Worm (Caenorhabditis elegans) whole organism, L3 larva: ENCODE measurements around the gene mex-5.

Experiments
- R02D3.7 ChIP-seq: fragments of 150-350 bp; optimal IDR thresholded peaks from 2 replicates; lab custom pipeline; 2014; ENCODE audit warnings: missing biosample characterization, missing genetic modification characterization
- ama-1 ChIP-seq: fragments of 150-350 bp; optimal IDR thresholded peaks from 2 replicates; lab custom pipeline; 2018
- ceh-16 ChIP-seq: sonication (generic microtip); optimal IDR thresholded peaks from 2 replicates; lab custom pipeline; 2017; ENCODE audit warnings: missing biosample characterization, missing genetic modification characterization
- elt-1 ChIP-seq: fragments of 150-350 bp; optimal IDR thresholded peaks from 2 replicates; lab custom pipeline; 2014; ENCODE audit warnings: missing biosample characterization, missing genetic modification characterization
- nhr-12 ChIP-seq: fragments of 150-350 bp; optimal IDR thresholded peaks from 2 replicates; lab custom pipeline; 2014; ENCODE audit warnings: missing biosample characterization, missing genetic modification characterization
- unc-62 ChIP-seq: fragments of 150-350 bp; sonication (generic microtip); optimal IDR thresholded peaks from 4 replicates; lab custom pipeline; 2014; ENCODE audit warnings: missing biosample characterization, missing genetic modification reagents, missing genetic modification characterization

- TF ChIP-seq elt-1 (no peak), R02D3.7 (tag; lab: Kevin White, UChicago) (peak; percentile 53), nhr-12 (tag; lab: Kevin White, UChicago) (no peak), ama-1 (lab: Kevin White, UChicago) (peak; percentile 9), unc-62 (GFP tag; lab: Kevin White, UChicago) (no peak), ceh-16 (tag; lab: Kevin White, UChicago) (no peak)
Observed at ce11 chrIV:13386043-13386442, 32.5 kb downstream of the mex-5 start, which contains the start of the genes Y62E10A.20, Y62E10A.23 and mdt-9.
